Worm (Caenorhabditis elegans): ENCODE data around the gene Y42H9AR.4.

DNA sequence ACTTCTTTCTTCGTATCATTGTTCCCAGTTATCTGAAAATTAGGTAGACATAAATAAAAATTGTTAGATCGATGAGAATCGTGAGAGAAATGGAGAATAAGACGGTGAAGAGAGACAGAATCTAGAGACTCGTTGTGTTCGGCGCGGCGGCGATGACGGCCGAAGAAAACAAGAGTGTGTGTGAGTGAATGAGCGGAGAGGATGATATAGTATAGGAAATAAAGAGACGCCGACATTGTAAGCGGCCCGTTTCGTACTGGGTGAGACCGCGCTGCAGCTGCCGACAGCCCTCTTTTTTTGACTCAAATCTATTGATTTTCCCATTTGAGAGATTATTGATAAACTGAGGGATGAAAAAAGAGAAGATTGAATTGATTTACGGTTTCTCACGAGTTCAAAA is at the start of gene Y42H9AR.4:
- TF ChIP-seq unc-130 (GFP tag; optimal IDR thresholded peaks at IDR 0.05) (no peak), egl-27 (tag; optimal IDR thresholded peaks at IDR 0.05) (no peak), nhr-237 (tag; optimal IDR thresholded peaks at IDR 0.05) (no peak), madf-9 (GFP tag; conservative IDR thresholded peaks at IDR 0.05) (0 out of 2 replicates have a peak, but pooled peaks have one; percentile 8), skn-1 (tag; optimal IDR thresholded peaks at IDR 0.05) (no peak), pqm-1 (tag; optimal IDR thresholded peaks at IDR 0.05) (no peak), unc-62 (GFP tag; optimal IDR thresholded peaks at IDR 0.05 in 1 of 2) (peak in 1 of 2 experiments; percentile 66), unc-62 (tag; optimal IDR thresholded peaks at IDR 0.05) (no peak)

Data from whole organism, L4 larva.